Worm (Caenorhabditis elegans): ENCODE results near the gene K10G6.9.

K10G6.9 gene

ce11 chrII:3999537-3999936 is 27.5 kb downstream of the K10G6.9 start:
- TF ChIP-seq unc-39 (tag; optimal IDR thresholded peaks at IDR 0.05), result no peak
- peak; percentile 34 for TF ChIP-seq lin-39 (tag; optimal IDR thresholded peaks at IDR 0.05)

- no peak for TF ChIP-seq nhr-25 (tag; optimal IDR thresholded peaks at IDR 0.05)
- TF ChIP-seq skn-1 (tag; optimal IDR thresholded peaks at IDR 0.05), result no peak
- no peak for TF ChIP-seq pqm-1 (tag; optimal IDR thresholded peaks at IDR 0.05)
- no peak for TF ChIP-seq nhr-76 (tag; optimal IDR thresholded peaks at IDR 0.05)
- no peak for TF ChIP-seq ceh-9 (tag; optimal IDR thresholded peaks at IDR 0.05)
- TF ChIP-seq elt-1 (tag; optimal IDR thresholded peaks at IDR 0.05), result no peak
- no peak for TF ChIP-seq mml-1 (tag; optimal IDR thresholded peaks at IDR 0.05)
- no peak for TF ChIP-seq unc-39 (tag; optimal IDR thresholded peaks at IDR 0.05)
- no peak for TF ChIP-seq ceh-16 (tag; optimal IDR thresholded peaks at IDR 0.05)
- TF ChIP-seq fkh-2 (tag; optimal IDR thresholded peaks at IDR 0.05), result no peak
- no peak for TF ChIP-seq aly-2 (tag; optimal IDR thresholded peaks at IDR 0.05)
- TF ChIP-seq hmg-11 (tag; optimal IDR thresholded peaks at IDR 0.05), result no peak
- no peak for TF ChIP-seq lsy-12 (tag; optimal IDR thresholded peaks at IDR 0.05)
- TF ChIP-seq R02D3.7 (tag; optimal IDR thresholded peaks at IDR 0.05), result no peak
Measured at ce11 chrII:4000430-4000829, 28.4 kb downstream of the K10G6.9 start.

ce11 chrII:4002134-4002533 is 30.1 kb downstream of the K10G6.9 start:
- TF ChIP-seq ztf-11 (tag; optimal IDR thresholded peaks at IDR 0.05), result no peak
- TF ChIP-seq elt-1 (tag; optimal IDR thresholded peaks at IDR 0.05), result no peak
- no peak for TF ChIP-seq jun-1 (tag; optimal IDR thresholded peaks at IDR 0.05)
- TF ChIP-seq pqm-1 (tag; optimal IDR thresholded peaks at IDR 0.05), result no peak
- no peak for TF ChIP-seq fkh-10 (GFP tag; optimal IDR thresholded peaks at IDR 0.05)
- TF ChIP-seq sea-2 (GFP tag; optimal IDR thresholded peaks at IDR 0.05), result no peak
- no peak for TF ChIP-seq ceh-16 (tag; optimal IDR thresholded peaks at IDR 0.05)
- TF ChIP-seq ztf-4 (tag; optimal IDR thresholded peaks at IDR 0.05), result no peak
- no peak for TF ChIP-seq unc-62 (GFP tag; optimal IDR thresholded peaks at IDR 0.05)
- TF ChIP-seq nhr-25 (tag; optimal IDR thresholded peaks at IDR 0.05), result no peak

ce11 chrII:4004614-4005013 is 32.6 kb downstream of the K10G6.9 start, which contains the start of gene ephx-1:
Gene ephx-1, plus strand, starts transcription at chrII:4004914.
- TF ChIP-seq nhr-12 (tag; optimal IDR thresholded peaks at IDR 0.05), result no peak
- TF ChIP-seq pha-4 (tag; optimal IDR thresholded peaks at IDR 0.05), result peak; percentile 19

- no peak for TF ChIP-seq eor-1 (tag; optimal IDR thresholded peaks at IDR 0.05)
- no peak for TF ChIP-seq hmg-11 (tag; optimal IDR thresholded peaks at IDR 0.05)
- TF ChIP-seq nhr-11 (tag; optimal IDR thresholded peaks at IDR 0.05), result no peak
- TF ChIP-seq nhr-237 (tag; optimal IDR thresholded peaks at IDR 0.05), result no peak
- TF ChIP-seq nhr-12 (tag; optimal IDR thresholded peaks at IDR 0.05), result no peak
- no peak for TF ChIP-seq lsy-12 (tag; optimal IDR thresholded peaks at IDR 0.05)
- no peak for TF ChIP-seq pqm-1 (tag; optimal IDR thresholded peaks at IDR 0.05)
- TF ChIP-seq elt-3 (tag; optimal IDR thresholded peaks at IDR 0.05), result no peak
- no peak for TF ChIP-seq unc-39 (tag; optimal IDR thresholded peaks at IDR 0.05)
- TF ChIP-seq ztf-11 (tag; optimal IDR thresholded peaks at IDR 0.05), result no peak
Measured at ce11 chrII:4007972-4008371, 35.9 kb downstream of the K10G6.9 start.

- TF ChIP-seq elt-2 (tag; optimal IDR thresholded peaks at IDR 0.05) (peak; percentile 29), zag-1 (tag; optimal IDR thresholded peaks at IDR 0.05) (no peak), ama-1 (optimal IDR thresholded peaks at IDR 0.05) (no peak), mdl-1 (tag; optimal IDR thresholded peaks at IDR 0.05) (no peak), eor-1 (tag; optimal IDR thresholded peaks at IDR 0.05) (no peak)
Measured at ce11 chrII:4011518-4011917, 39.5 kb downstream of the K10G6.9 start.

- TF ChIP-seq elt-2 (tag; optimal IDR thresholded peaks at IDR 0.05) (no peak), mml-1 (tag; optimal IDR thresholded peaks at IDR 0.05) (no peak)
Measured at ce11 chrII:4018617-4019016, 46.6 kb downstream of the K10G6.9 start, which contains the start of gene K07D4.6. Gene K07D4.6, minus strand, starts transcription at chrII:4018717.

Measured in whole organism, L3 larva.